Worm (Caenorhabditis elegans) whole organism, L1 larva: Measurements from ENCODE around the gene rab-28.
A peak's percentile ranks its signal among the peaks of the same experiment; 100 is the strongest.

Experiments used
- C04F5.9 ChIP-seq: sonication (generic microtip); optimal IDR thresholded peaks from 2 replicates; lab custom pipeline; 2016; ENCODE audit warnings: missing genetic modification characterization, missing compliant biosample characterization
- aha-1 ChIP-seq: fragments of 150-350 bp; optimal IDR thresholded peaks from 2 replicates; lab custom pipeline; 2014; ENCODE audit warnings: missing biosample characterization, missing genetic modification characterization
- ama-1 ChIP-seq: fragments of 150-350 bp; optimal IDR thresholded peaks from 2 replicates; lab custom pipeline; 2014
- blmp-1 ChIP-seq: fragments of 150-350 bp; optimal IDR thresholded peaks from 2 replicates; lab custom pipeline; 2014; ENCODE audit warnings: missing biosample characterization, missing genetic modification characterization
- ceh-8 ChIP-seq: fragments of 200-800 bp; sonication (Bioruptor generic); optimal IDR thresholded peaks from 2 replicates; lab custom pipeline; 2018; ENCODE audit warnings: mild to moderate bottlenecking, missing genetic modification characterization, moderate library complexity, missing compliant biosample characterization
- efl-1 ChIP-seq, 4 experiments: fragments of 150-350 bp; optimal IDR thresholded peaks in 3 of 4; peaks in 1 of 4; 1 replicate in 1 of 4; 2 replicates in 3 of 4; lab custom pipeline; 2014; ENCODE audit warnings: missing biosample characterization in 2 of 4, missing genetic modification characterization in 2 of 4, missing genetic modification reagents in 2 of 4
- egl-13 ChIP-seq: sonication (generic microtip); optimal IDR thresholded peaks from 2 replicates; lab custom pipeline; 2016; ENCODE audit warnings: missing genotype, missing genetic modification reagents, missing genetic modification characterization, missing compliant biosample characterization
- elt-3 ChIP-seq, 6 experiments: fragments of 150-350 bp in 1 of 6; sonication (generic microtip); optimal IDR thresholded peaks; 2 replicates each; lab custom pipeline; 2017 to 2018; ENCODE audit warnings: missing biosample characterization in 6 of 6, missing genetic modification characterization in 6 of 6, inconsistent platforms in 1 of 6
- ets-5 ChIP-seq: fragments of 200-800 bp; sonication (Bioruptor generic); IDR thresholded peaks from 2 replicates; pipeline ENCODE4 v1.3.6; 2022; ENCODE audit warnings: missing genetic modification characterization, missing compliant biosample characterization
- fkh-10 ChIP-seq: sonication (generic microtip); optimal IDR thresholded peaks from 2 replicates; lab custom pipeline; 2017; ENCODE audit warnings: missing biosample characterization, missing genetic modification reagents, missing genetic modification characterization
- fkh-4 ChIP-seq: sonication (generic microtip); optimal IDR thresholded peaks from 2 replicates; lab custom pipeline; 2016; ENCODE audit warnings: missing compliant biosample characterization, missing genetic modification characterization, borderline replicate concordance
- fkh-8 ChIP-seq: sonication (generic microtip); optimal IDR thresholded peaks from 2 replicates; lab custom pipeline; 2016; ENCODE audit warnings: mild to moderate bottlenecking, missing genetic modification characterization, missing compliant biosample characterization
- fos-1 ChIP-seq: fragments of 150-350 bp; optimal IDR thresholded peaks from 2 replicates; lab custom pipeline; 2014; ENCODE audit warnings: missing biosample characterization, missing genetic modification characterization
- hlh-17 ChIP-seq: fragments of 200-800 bp; sonication (Bioruptor generic); optimal IDR thresholded peaks from 2 replicates; lab custom pipeline; 2018; ENCODE audit warnings: missing genetic modification characterization, mild to moderate bottlenecking, missing compliant biosample characterization, moderate library complexity, borderline replicate concordance
- isw-1 ChIP-seq: fragments of 200-800 bp; sonication (Bioruptor generic); IDR thresholded peaks from 2 replicates; pipeline ENCODE4 v1.3.6; 2022; ENCODE audit warnings: missing genetic modification characterization, missing compliant biosample characterization
- jun-1 ChIP-seq: fragments of 150-350 bp; optimal IDR thresholded peaks from 2 replicates; lab custom pipeline; 2014; ENCODE audit warnings: missing biosample characterization, missing genetic modification reagents, missing genetic modification characterization
- lin-14 ChIP-seq: fragments of 200-800 bp; sonication (Bioruptor generic); optimal IDR thresholded peaks from 2 replicates; lab custom pipeline; 2018; ENCODE audit warnings: mild to moderate bottlenecking, missing genetic modification characterization, moderate library complexity, missing compliant biosample characterization
- lin-15B ChIP-seq: fragments of 150-350 bp; sonication (generic microtip); optimal IDR thresholded peaks from 3 replicates; lab custom pipeline; 2014; ENCODE audit warnings: missing biosample characterization, missing genetic modification characterization
- lin-35 ChIP-seq, 2 experiments: fragments of 150-350 bp; optimal IDR thresholded peaks; 2 replicates each; lab custom pipeline; 2014; ENCODE audit warnings: missing biosample characterization in 2 of 2, missing genetic modification characterization in 2 of 2, missing genetic modification reagents in 2 of 2
- mab-9 ChIP-seq: fragments of 200-800 bp; sonication (Bioruptor generic); IDR thresholded peaks from 2 replicates; pipeline ENCODE4 v1.3.6; 2022; ENCODE audit warnings: missing genetic modification reagents, missing genetic modification characterization, missing compliant biosample characterization
- nhr-84 ChIP-seq: sonication (generic microtip); optimal IDR thresholded peaks from 2 replicates; lab custom pipeline; 2017; ENCODE audit warnings: missing biosample characterization, missing genetic modification characterization
- nhr-85 ChIP-seq: sonication (generic microtip); peaks from one replicate; lab custom pipeline; 2016; ENCODE audit warnings: missing genetic modification characterization, inconsistent platforms, missing compliant biosample characterization
- pax-3 ChIP-seq: fragments of 200-800 bp; sonication (Bioruptor generic); optimal IDR thresholded peaks from 2 replicates; lab custom pipeline; 2018; ENCODE audit warnings: mild to moderate bottlenecking, missing genetic modification characterization, moderate library complexity, missing compliant biosample characterization
- pqm-1 ChIP-seq: sonication (generic microtip); optimal IDR thresholded peaks from 3 replicates; lab custom pipeline; 2017; ENCODE audit warnings: missing biosample characterization, missing genetic modification characterization
- rnt-1 ChIP-seq: sonication (generic microtip); optimal IDR thresholded peaks from 2 replicates; lab custom pipeline; 2016; ENCODE audit warnings: mild to moderate bottlenecking, missing genetic modification characterization, moderate library complexity, missing compliant biosample characterization
- skn-1 ChIP-seq: fragments of 150-350 bp; optimal IDR thresholded peaks from 2 replicates; lab custom pipeline; 2014; ENCODE audit warnings: missing biosample characterization, missing genetic modification characterization
- snu-23 ChIP-seq: sonication (generic microtip); optimal IDR thresholded peaks from 2 replicates; lab custom pipeline; 2016; ENCODE audit warnings: missing genetic modification characterization, missing compliant biosample characterization
- sox-4 ChIP-seq: sonication (generic microtip); optimal IDR thresholded peaks from 2 replicates; lab custom pipeline; 2016; ENCODE audit warnings: missing genetic modification characterization, missing compliant biosample characterization
- sup-37 ChIP-seq: fragments of 200-800 bp; sonication (Bioruptor generic); optimal IDR thresholded peaks from 2 replicates; lab custom pipeline; 2018; ENCODE audit warnings: mild to moderate bottlenecking, missing genetic modification characterization, missing compliant biosample characterization
- swsn-7 ChIP-seq: sonication (generic microtip); optimal IDR thresholded peaks from 2 replicates; lab custom pipeline; 2016; ENCODE audit warnings: missing genetic modification characterization, missing compliant biosample characterization
- tbx-2 ChIP-seq: sonication (generic microtip); optimal IDR thresholded peaks from 2 replicates; lab custom pipeline; 2016; ENCODE audit warnings: missing genetic modification characterization, missing compliant biosample characterization
- unc-130 ChIP-seq: fragments of 150-350 bp; optimal IDR thresholded peaks from 2 replicates; lab custom pipeline; 2017; ENCODE audit warnings: missing biosample characterization, missing genetic modification characterization, inconsistent platforms
- unc-30 ChIP-seq: sonication (generic microtip); optimal IDR thresholded peaks from 2 replicates; lab custom pipeline; 2017; ENCODE audit warnings: missing biosample characterization, missing genetic modification characterization
- unc-98 ChIP-seq: fragments of 200-800 bp; sonication (Bioruptor generic); IDR thresholded peaks from 2 replicates; pipeline ENCODE4 v1.3.6; 2022; ENCODE audit warnings: missing genetic modification characterization, missing compliant biosample characterization
- vab-15 ChIP-seq: sonication (generic microtip); optimal IDR thresholded peaks from 2 replicates; lab custom pipeline; 2017; ENCODE audit warnings: missing genotype, mild to moderate bottlenecking, missing genetic modification characterization, missing compliant biosample characterization
- xbp-1 ChIP-seq: sonication (generic microtip); optimal IDR thresholded peaks from 2 replicates; lab custom pipeline; 2016; ENCODE audit warnings: missing genetic modification characterization, missing compliant biosample characterization
- zip-4 ChIP-seq: fragments of 200-800 bp; sonication (Bioruptor generic); optimal IDR thresholded peaks from 2 replicates; lab custom pipeline; 2018; ENCODE audit warnings: mild to moderate bottlenecking, missing genetic modification characterization, moderate library complexity, missing compliant biosample characterization
- ztf-4 ChIP-seq: fragments of 150-350 bp; optimal IDR thresholded peaks from 2 replicates; lab custom pipeline; 2014; ENCODE audit warnings: missing biosample characterization, missing genetic modification characterization

Gene rab-28

DNA sequence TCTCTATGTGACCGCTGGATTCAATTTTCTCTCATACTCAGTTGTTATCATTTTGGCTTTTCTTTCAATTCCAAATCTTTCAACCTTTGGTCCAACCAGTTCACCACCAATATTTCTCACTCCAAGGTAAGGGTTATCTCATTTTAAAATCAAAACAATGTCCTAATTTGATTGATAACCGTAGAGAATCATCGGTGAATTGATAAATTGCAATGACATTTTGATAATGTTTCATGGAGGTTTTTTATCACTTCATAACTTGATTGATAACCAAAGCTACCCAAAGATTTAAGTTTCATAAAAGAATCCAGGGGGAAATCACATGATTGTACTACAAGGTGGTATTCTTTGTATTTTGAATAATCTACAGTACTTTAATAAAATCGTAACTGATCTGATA is 4.7 kb downstream of the rab-28 start:
- TF ChIP-seq sup-37 (no peak), C04F5.9 (tag; lab: Kevin White, UChicago) (no peak), skn-1 (tag; lab: Kevin White, UChicago) (no peak), mab-9 (GFP tag; lab: Robert Waterston, UW) (no peak), aha-1 (tag; lab: Kevin White, UChicago) (no peak), blmp-1 (tag; lab: Kevin White, UChicago) (peak; percentile 12), efl-1 (optimal IDR thresholded peaks at IDR 0.05; lab: Kevin White, UChicago) (no peak), efl-1 (GFP tag; optimal IDR thresholded peaks at IDR 0.05 in 1 of 2; lab: Kevin White, UChicago) (no peak), elt-3 (tag; optimal IDR thresholded peaks at IDR 0.05; lab: Kevin White, UChicago) (peak in 1 of 6 experiments; percentile 73)

DNA sequence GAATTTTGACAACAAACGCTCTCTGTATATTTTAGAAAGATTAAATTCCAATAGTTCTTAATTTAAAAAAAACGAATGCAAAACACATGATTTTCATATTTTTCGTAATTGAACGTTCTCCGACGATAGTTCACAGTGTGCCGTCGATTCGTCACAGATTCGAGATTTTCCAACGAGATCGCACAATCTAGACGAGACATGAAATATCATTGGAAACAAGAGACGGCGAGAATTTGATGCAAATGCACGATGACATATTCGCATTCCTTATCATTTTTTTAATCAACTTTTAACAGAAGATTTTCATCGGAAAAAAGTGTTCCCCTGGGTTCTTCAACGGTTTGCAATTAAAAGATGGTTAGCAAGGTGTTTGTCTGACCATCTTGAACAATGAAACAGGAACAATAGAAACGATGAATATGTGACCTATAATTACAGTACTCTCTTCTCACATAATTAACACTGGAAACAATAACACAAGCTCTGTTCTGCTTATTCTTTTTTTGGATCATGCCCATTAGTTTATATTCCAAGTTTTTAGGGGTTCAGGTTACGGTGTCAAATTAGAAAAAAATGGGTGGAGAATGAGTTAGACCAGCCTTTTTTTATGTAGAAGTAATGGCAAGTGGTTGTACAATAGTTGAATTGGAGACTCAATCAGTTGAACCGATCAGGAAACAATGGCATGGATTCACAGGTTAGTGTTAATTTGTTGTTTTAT is 11.2 kb downstream of the rab-28 start, which contains the start of gene Y11D7A.3:
Y11D7A.3 (plus strand) TSS at position 671 of the 721 bp plus-strand sequence.
- TF ChIP-seq egl-13 (tag; lab: Kevin White, UChicago) (no peak), lin-15B (tag; lab: Kevin White, UChicago) (no peak), nhr-85 (no peak), lin-14 (no peak), fkh-10 (GFP tag; lab: Kevin White, UChicago) (no peak), hlh-17 (GFP tag; lab: Kevin White, UChicago) (no peak), swsn-7 (no peak), ets-5 (no peak), tbx-2 (tag; lab: Kevin White, UChicago) (peak; percentile 15), zip-4 (GFP tag; lab: Kevin White, UChicago) (no peak), unc-130 (tag; lab: Kevin White, UChicago) (peak; percentile 58), elt-3 (tag; optimal IDR thresholded peaks at IDR 0.05; lab: Kevin White, UChicago) (peak in 1 of 6 experiments; percentile 65), rnt-1 (tag; lab: Kevin White, UChicago) (no peak), fkh-8 (tag; lab: Kevin White, UChicago) (no peak), pax-3 (tag; lab: Kevin White, UChicago) (no peak), lin-35 (GFP tag; optimal IDR thresholded peaks at IDR 0.05; lab: Kevin White, UChicago) (peak in 1 of 2 experiments; percentile 11)
- TF ChIP-seq, all 84 proteins: peak for 4

DNA sequence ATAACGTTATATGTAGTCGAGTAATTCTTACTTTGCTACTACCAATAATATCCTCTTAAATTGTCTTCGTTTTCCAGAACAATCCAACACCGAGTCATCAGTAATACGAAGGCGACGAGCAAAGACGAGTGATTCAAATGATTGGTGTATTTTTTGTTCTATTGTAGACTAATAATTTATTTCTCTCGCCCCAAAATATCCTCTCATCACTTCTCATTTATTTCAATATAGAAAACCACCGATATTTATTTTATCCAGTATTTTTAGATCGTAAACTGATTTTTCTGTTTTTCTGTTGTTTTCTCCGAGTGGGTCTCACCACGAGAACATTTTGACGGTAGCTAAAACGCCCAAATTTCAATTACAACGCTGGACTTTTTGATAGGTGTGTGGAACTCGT is 16.2 kb downstream of the rab-28 start:
- no peak for TF ChIP-seq unc-30
- no peak for TF ChIP-seq fkh-10 (GFP tag; lab: Kevin White, UChicago)
- TF ChIP-seq skn-1 (tag; lab: Kevin White, UChicago), result no peak
- no peak for TF ChIP-seq pqm-1
- TF ChIP-seq ceh-8 (GFP tag; lab: Kevin White, UChicago), result no peak
- no peak for TF ChIP-seq elt-3 (tag; optimal IDR thresholded peaks at IDR 0.05; lab: Kevin White, UChicago)
- TF ChIP-seq unc-98 (GFP tag; lab: Robert Waterston, UW), result no peak
- TF ChIP-seq ztf-4 (tag; lab: Kevin White, UChicago), result no peak
- no peak for TF ChIP-seq ama-1
- no peak for TF ChIP-seq xbp-1 (tag; lab: Kevin White, UChicago)
- TF ChIP-seq jun-1 (tag; lab: Kevin White, UChicago), result no peak
- TF ChIP-seq fos-1 (tag; lab: Kevin White, UChicago), result no peak
- no peak for TF ChIP-seq sup-37
- no peak for TF ChIP-seq fkh-4 (tag; lab: Kevin White, UChicago)
- no peak for TF ChIP-seq vab-15 (tag; lab: Kevin White, UChicago)
- TF ChIP-seq sox-4, result no peak
- no peak for TF ChIP-seq isw-1 (GFP tag; lab: Robert Waterston, UW)
- no peak for TF ChIP-seq snu-23
- TF ChIP-seq nhr-84 (tag; lab: Kevin White, UChicago), result no peak
